Worm (Caenorhabditis elegans): ENCODE results near the gene pals-17.

DNA sequence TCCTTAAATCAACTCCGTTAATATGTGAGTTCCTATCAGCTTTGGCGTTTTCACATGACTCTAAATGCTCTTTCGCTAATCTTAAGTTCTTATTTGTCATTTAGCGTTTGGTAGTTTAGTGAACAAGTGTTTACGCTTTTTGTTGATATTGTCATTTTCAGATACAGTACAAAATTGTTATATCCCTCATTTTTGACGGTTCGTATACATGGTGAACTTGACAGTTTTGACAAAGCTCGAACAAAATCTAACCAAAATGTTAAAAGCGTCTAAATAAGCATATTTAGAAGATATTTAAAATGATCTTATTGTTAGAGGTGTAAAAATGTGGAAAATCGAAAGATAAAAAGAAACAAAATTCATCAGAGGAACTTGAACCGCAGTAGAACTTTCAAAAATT lies 8.2 kb downstream of the pals-17 start:
- no peak for TF ChIP-seq ceh-45 (GFP tag; IDR thresholded peaks at IDR 0.05)
- TF ChIP-seq zip-5 (tag; optimal IDR thresholded peaks at IDR 0.05), result no peak
- TF ChIP-seq npax-4 (tag; optimal IDR thresholded peaks at IDR 0.05), result no peak
- TF ChIP-seq tbx-7 (tag; optimal IDR thresholded peaks at IDR 0.05), result no peak
- TF ChIP-seq pqm-1 (tag; optimal IDR thresholded peaks at IDR 0.05), result no peak
- no peak for TF ChIP-seq gmeb-2 (tag; optimal IDR thresholded peaks at IDR 0.05)
- TF ChIP-seq dmd-4 (tag; optimal IDR thresholded peaks at IDR 0.05; ENCODE audit: borderline replicate concordance), result no peak
- TF ChIP-seq rnt-1 (tag; optimal IDR thresholded peaks at IDR 0.05), result no peak
- no peak for TF ChIP-seq nhr-11 (tag; optimal IDR thresholded peaks at IDR 0.05)
- no peak for TF ChIP-seq lin-11 (tag; optimal IDR thresholded peaks at IDR 0.05)
- TF ChIP-seq fkh-10 (GFP tag; optimal IDR thresholded peaks at IDR 0.05), result no peak
- no peak for TF ChIP-seq ttx-3 (tag; optimal IDR thresholded peaks at IDR 0.05)
- no peak for TF ChIP-seq nhr-232 (tag; optimal IDR thresholded peaks at IDR 0.05)
- TF ChIP-seq eyg-1 (tag; optimal IDR thresholded peaks at IDR 0.05), result no peak

All from whole organism, late embryonic.